Fruit fly (Drosophila melanogaster) whole organism, wandering third instar larva: ENCODE measurements around the gene nmo.

Experiments
- Abd-B ChIP-seq: fragments of >200 bp; optimal IDR thresholded peaks from 2 replicates; lab custom pipeline; 2017; ENCODE audit warnings: missing biosample characterization, missing genetic modification characterization
- CG32264 ChIP-seq: fragments of 200-800 bp; sonication (Bioruptor generic); optimal IDR thresholded peaks from 2 replicates; lab custom pipeline; 2016; ENCODE audit warnings: missing biosample characterization, missing genetic modification characterization
- CG9705 ChIP-seq: fragments of 200-800 bp; sonication (Bioruptor generic); optimal IDR thresholded peaks from 2 replicates; lab custom pipeline; 2018; ENCODE audit warnings: missing biosample characterization, mild to moderate bottlenecking, missing genetic modification characterization
- CrebA ChIP-seq: fragments of 200-800 bp; sonication (Bioruptor generic); optimal IDR thresholded peaks from 2 replicates; lab custom pipeline; 2016; ENCODE audit warnings: missing biosample characterization, mild to moderate bottlenecking, missing genetic modification characterization, borderline replicate concordance
- Dfd ChIP-seq: fragments of >200 bp; optimal IDR thresholded peaks from 2 replicates; lab custom pipeline; 2017; ENCODE audit warnings: missing biosample characterization, missing genetic modification characterization
- Dif ChIP-seq: fragments of 200-275, 200-300 bp; sonication (Bioruptor generic); optimal IDR thresholded peaks from 2 replicates; lab custom pipeline; 2018; ENCODE audit warnings: missing biosample characterization, missing genetic modification characterization; ENCODE audit not compliant: partially characterized antibody
- GATAd ChIP-seq: sonication (Bioruptor generic); optimal IDR thresholded peaks from 2 replicates; lab custom pipeline; 2016; ENCODE audit warnings: missing biosample characterization, missing genetic modification characterization
- HLH106 ChIP-seq: fragments of 200-800 bp; optimal IDR thresholded peaks from 3 replicates; lab custom pipeline; 2019; ENCODE audit warnings: missing biosample characterization, mild to moderate bottlenecking, missing genetic modification characterization, moderate library complexity
- Hnf4 ChIP-seq: fragments of 200-800 bp; sonication (Bioruptor generic); optimal IDR thresholded peaks from 2 replicates; lab custom pipeline; 2016; ENCODE audit warnings: missing biosample characterization, mild to moderate bottlenecking, missing genetic modification characterization
- Hr78 ChIP-seq: fragments of >200 bp; optimal IDR thresholded peaks from 2 replicates; lab custom pipeline; 2017; ENCODE audit warnings: missing biosample characterization, missing genetic modification characterization
- Hr83 ChIP-seq: fragments of 200-300 bp; sonication (Bioruptor generic); optimal IDR thresholded peaks from 2 replicates; lab custom pipeline; 2016; ENCODE audit warnings: missing biosample characterization, mild to moderate bottlenecking, missing genetic modification characterization, moderate library complexity; ENCODE audit not compliant: poor library complexity, severe bottlenecking
- Jra ChIP-seq: sonication (Bioruptor generic); optimal IDR thresholded peaks from 2 replicates; lab custom pipeline; 2016; ENCODE audit warnings: missing biosample characterization, missing genetic modification characterization
- Mio ChIP-seq: sonication (Bioruptor generic); optimal IDR thresholded peaks from 2 replicates; lab custom pipeline; 2016; ENCODE audit warnings: missing biosample characterization, missing genetic modification characterization
- Myc ChIP-seq: fragments of >200 bp; optimal IDR thresholded peaks from 2 replicates; lab custom pipeline; 2017
- N ChIP-seq: fragments of >200 bp; optimal IDR thresholded peaks from 2 replicates; lab custom pipeline; 2018; ENCODE audit warnings: missing biosample characterization, missing external identifiers, missing genetic modification characterization
- OdsH ChIP-seq: fragments of 200-800 bp; sonication (Bioruptor generic); optimal IDR thresholded peaks from 2 replicates; lab custom pipeline; 2016; ENCODE audit warnings: missing biosample characterization, mild to moderate bottlenecking, missing genetic modification characterization
- Rel ChIP-seq, 2 experiments: fragments of 200-800 bp; sonication (Bioruptor generic) in 1 of 2; optimal IDR thresholded peaks; 2 replicates in 1 of 2; 3 replicates in 1 of 2; lab custom pipeline; 2016 to 2019; ENCODE audit warnings: mild to moderate bottlenecking in 2 of 2, missing biosample characterization in 2 of 2, missing genetic modification characterization in 2 of 2, moderate library complexity in 1 of 2
- Sp1 ChIP-seq: fragments of 200-800 bp; sonication (Bioruptor generic); optimal IDR thresholded peaks from 3 replicates; lab custom pipeline; 2019; ENCODE audit warnings: missing biosample characterization, mild to moderate bottlenecking, missing genetic modification characterization, moderate library complexity
- Vsx2 ChIP-seq: fragments of 200-300, 225-300 bp; sonication (Bioruptor generic); optimal IDR thresholded peaks from 2 replicates; lab custom pipeline; 2018; ENCODE audit warnings: missing biosample characterization, missing genetic modification characterization; ENCODE audit not compliant: partially characterized antibody
- br ChIP-seq: fragments of 200-800 bp; sonication (Bioruptor generic); optimal IDR thresholded peaks from 2 replicates; lab custom pipeline; 2016; ENCODE audit warnings: missing biosample characterization, missing genetic modification characterization
- brk ChIP-seq: fragments of 200-800 bp; sonication (Bioruptor generic); optimal IDR thresholded peaks from 2 replicates; lab custom pipeline; 2016; ENCODE audit warnings: missing biosample characterization, mild to moderate bottlenecking, missing genetic modification characterization
- dl ChIP-seq, 2 experiments: fragments of 175-275, 200-275 bp in 1 of 2; fragments of 200-275 bp in 1 of 2; sonication (Bioruptor generic); optimal IDR thresholded peaks; lab custom pipeline; 2018; ENCODE audit warnings: mild to moderate bottlenecking in 2 of 2, missing biosample characterization in 2 of 2, missing genetic modification characterization in 2 of 2, moderate library complexity in 2 of 2; ENCODE audit not compliant: partially characterized antibody in 2 of 2, insufficient read depth in 1 of 2
- dmrt93B ChIP-seq: fragments of 200-800 bp; sonication (Bioruptor generic); optimal IDR thresholded peaks from 2 replicates; lab custom pipeline; 2018; ENCODE audit warnings: missing biosample characterization, mild to moderate bottlenecking, missing genetic modification characterization
- dsf ChIP-seq: sonication (Bioruptor generic); optimal IDR thresholded peaks from 2 replicates; lab custom pipeline; 2016; ENCODE audit warnings: missing biosample characterization, missing genetic modification characterization, borderline replicate concordance
- ey ChIP-seq: fragments of 200-800 bp; sonication (Bioruptor generic); optimal IDR thresholded peaks from 2 replicates; lab custom pipeline; 2016; ENCODE audit warnings: missing biosample characterization, missing genetic modification characterization
- foxo ChIP-seq, 2 experiments: fragments of 200-800 bp; sonication (Bioruptor generic); optimal IDR thresholded peaks; 2 replicates in 1 of 2; 3 replicates in 1 of 2; lab custom pipeline; 2016 to 2017; ENCODE audit warnings: missing biosample characterization in 2 of 2, missing genetic modification characterization in 2 of 2
- fru ChIP-seq: fragments of 200-800 bp; sonication (Bioruptor generic); optimal IDR thresholded peaks from 3 replicates; lab custom pipeline; 2016; ENCODE audit warnings: missing biosample characterization, mild to moderate bottlenecking, missing genetic modification characterization
- h ChIP-seq: fragments of 200-800 bp; sonication (Bioruptor generic); optimal IDR thresholded peaks from 3 replicates; lab custom pipeline; 2016; ENCODE audit warnings: missing biosample characterization, mild to moderate bottlenecking, missing genetic modification characterization
- jim ChIP-seq: fragments of 175-275, 200-325 bp; sonication (Bioruptor generic); optimal IDR thresholded peaks from 2 replicates; lab custom pipeline; 2016; ENCODE audit warnings: missing biosample characterization, mild to moderate bottlenecking, missing genetic modification characterization
- lola ChIP-seq: fragments of >200 bp; optimal IDR thresholded peaks from 2 replicates; lab custom pipeline; 2017; ENCODE audit warnings: missing biosample characterization, missing genetic modification characterization
- pan ChIP-seq: fragments of >200 bp; optimal IDR thresholded peaks from 2 replicates; lab custom pipeline; 2017
- psq ChIP-seq: fragments of 200-800 bp; sonication (Bioruptor generic); optimal IDR thresholded peaks from 3 replicates; lab custom pipeline; 2017; ENCODE audit warnings: missing biosample characterization, mild to moderate bottlenecking, missing genetic modification characterization, moderate library complexity
- rgr ChIP-seq: fragments of 200-800 bp; sonication (Bioruptor generic); optimal IDR thresholded peaks from 3 replicates; lab custom pipeline; 2016; ENCODE audit warnings: missing biosample characterization, mild to moderate bottlenecking, missing genetic modification characterization
- sage ChIP-seq: fragments of 200-800 bp; sonication (Bioruptor generic); optimal IDR thresholded peaks from 2 replicates; lab custom pipeline; 2016; ENCODE audit warnings: missing biosample characterization, mild to moderate bottlenecking, missing genetic modification characterization
- sv ChIP-seq: fragments of 200-800 bp; sonication (Bioruptor generic); optimal IDR thresholded peaks from 3 replicates; lab custom pipeline; 2016; ENCODE audit warnings: missing biosample characterization, missing genetic modification characterization
- tai ChIP-seq: sonication (Bioruptor generic); optimal IDR thresholded peaks from 2 replicates; lab custom pipeline; 2016; ENCODE audit warnings: missing biosample characterization, missing genetic modification characterization
- usp ChIP-seq: fragments of >200 bp; optimal IDR thresholded peaks from 2 replicates; lab custom pipeline; 2017; ENCODE audit warnings: missing biosample characterization, missing genetic modification characterization
- woc ChIP-seq: sonication (Bioruptor generic); optimal IDR thresholded peaks from 2 replicates; lab custom pipeline; 2016; ENCODE audit warnings: missing biosample characterization, mild to moderate bottlenecking, missing genetic modification characterization

nmo gene

DNA sequence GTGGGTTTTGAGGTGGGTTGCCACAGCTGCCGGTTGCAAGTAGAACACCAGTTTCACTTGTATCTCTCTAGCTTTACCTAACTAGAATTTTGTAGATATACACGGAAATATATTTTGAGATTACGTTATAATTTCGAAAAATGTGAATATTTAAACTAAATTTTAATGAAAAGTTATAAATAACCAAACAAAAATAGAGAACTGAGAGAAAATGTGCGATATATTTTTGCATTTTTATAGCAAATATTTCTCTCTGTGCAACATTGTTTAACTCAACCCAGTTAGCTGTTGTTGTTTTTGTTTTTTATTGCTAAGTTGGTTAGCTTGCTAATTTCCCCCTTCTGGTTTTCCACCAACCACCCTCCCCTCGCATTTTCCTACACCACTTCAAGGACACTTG is 64.8 kb downstream of the nmo start:
- TF ChIP-seq brk (no peak), GATAd (GFP tag; lab: Kevin White, UChicago) (no peak), sage (GFP tag; lab: Kevin White, UChicago) (no peak), CG9705 (GFP tag; lab: Kevin White, UChicago) (no peak), h (GFP tag; lab: Kevin White, UChicago) (no peak), Vsx2 (no peak), Mio (GFP tag; lab: Kevin White, UChicago) (no peak), N (GFP tag; lab: Kevin White, UChicago) (no peak), fru (GFP tag; lab: Kevin White, UChicago) (no peak), Sp1 (GFP tag; lab: Kevin White, UChicago) (no peak), br (GFP tag; lab: Kevin White, UChicago) (no peak), Rel (GFP tag; optimal IDR thresholded peaks at IDR 0.05; lab: Kevin White, UChicago) (no peak), Rel (tag; optimal IDR thresholded peaks at IDR 0.05; lab: Kevin White, UChicago) (no peak)

DNA sequence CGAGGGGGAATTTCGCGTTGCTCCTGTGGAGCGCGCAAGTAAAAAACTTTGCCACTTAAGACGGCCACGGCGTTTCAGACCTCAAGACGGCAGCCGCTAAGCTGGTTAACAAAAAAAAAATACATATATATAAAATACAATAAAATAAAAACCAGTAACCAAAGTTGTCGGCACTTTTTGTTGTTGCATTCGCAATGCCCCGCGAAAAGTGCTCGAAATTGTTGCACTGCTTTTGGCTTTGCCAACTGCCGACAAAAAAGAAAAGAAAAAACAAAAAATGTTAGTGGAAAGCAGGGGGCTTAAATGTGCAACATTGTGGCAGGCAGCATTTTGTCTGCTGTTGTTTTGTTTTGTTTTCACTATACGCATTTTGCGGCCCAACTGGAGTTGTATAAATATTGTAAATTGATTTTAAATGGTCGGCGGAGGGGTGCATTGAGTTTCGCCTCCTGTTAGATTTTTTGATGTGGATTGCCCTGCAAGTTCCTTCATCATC is 66.1 kb downstream of the nmo start:
- no peak for TF ChIP-seq Rel (GFP tag; optimal IDR thresholded peaks at IDR 0.05; lab: Kevin White, UChicago)
- TF ChIP-seq Rel (tag; optimal IDR thresholded peaks at IDR 0.05; lab: Kevin White, UChicago) = no peak
- TF ChIP-seq woc (GFP tag; lab: Kevin White, UChicago) = no peak
- TF ChIP-seq sage (GFP tag; lab: Kevin White, UChicago) = no peak
- TF ChIP-seq dl (GFP tag; optimal IDR thresholded peaks at IDR 0.05; lab: Kevin White, UChicago; ENCODE audit: insufficient read depth in 1 of 2, partially characterized antibody in 2 of 2) = no peak

DNA sequence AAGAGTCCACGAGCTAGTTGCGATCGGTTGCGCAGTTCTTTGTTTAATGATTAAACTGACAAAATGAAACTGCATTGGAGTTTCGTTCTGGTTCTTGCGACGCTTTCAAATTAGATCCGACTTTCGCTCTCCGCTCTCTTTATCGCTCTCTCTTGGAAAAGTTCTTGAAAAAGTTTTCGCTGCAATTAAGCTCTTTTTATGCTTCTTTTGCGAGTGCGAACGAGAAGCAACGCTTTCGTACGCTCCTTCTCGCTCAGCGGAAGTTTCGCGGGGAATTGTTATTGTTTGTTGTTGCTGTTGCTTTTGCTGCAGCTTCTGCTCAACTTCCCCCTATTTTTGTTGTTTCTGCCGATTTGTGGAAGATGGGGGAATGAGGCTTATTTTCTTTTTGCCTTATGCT is 77.5 kb downstream of the nmo start:
- TF ChIP-seq brk (peak; percentile 18), psq (GFP tag; lab: Kevin White, UChicago) (no peak), dl (GFP tag; optimal IDR thresholded peaks at IDR 0.05; lab: Kevin White, UChicago; ENCODE audit: insufficient read depth in 1 of 2, partially characterized antibody in 2 of 2) (peak; percentile 65 to 74), CrebA (GFP tag; lab: Kevin White, UChicago) (peak; percentile 74), Rel (GFP tag; optimal IDR thresholded peaks at IDR 0.05; lab: Kevin White, UChicago) (no peak), Rel (tag; optimal IDR thresholded peaks at IDR 0.05; lab: Kevin White, UChicago) (peak; percentile 77), Dif (GFP tag; lab: Kevin White, UChicago) (peak; percentile 80)

DNA sequence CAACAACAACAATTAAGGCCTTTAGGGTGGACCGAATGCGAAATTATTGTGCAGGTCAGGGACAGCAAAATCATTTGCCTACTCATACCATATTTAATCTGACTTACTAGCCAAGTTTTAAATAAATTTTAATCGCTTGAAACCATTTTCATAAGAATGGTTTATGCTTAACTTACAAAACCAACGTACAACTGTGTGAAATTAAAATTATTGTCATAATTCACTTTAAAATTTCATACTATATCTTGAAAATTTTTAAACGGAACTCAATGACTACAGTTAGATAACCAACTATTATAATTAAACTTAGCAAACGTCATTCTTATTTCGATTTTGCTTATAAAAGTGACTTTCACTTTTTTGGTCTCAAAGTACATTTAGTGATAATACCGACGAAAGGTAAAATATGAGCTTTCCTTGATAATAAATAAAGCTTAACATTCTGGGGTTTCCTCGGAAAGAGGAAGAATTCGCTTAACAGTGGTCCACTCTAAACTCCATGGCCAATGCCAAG is 78.0 kb downstream of the nmo start:
- TF ChIP-seq pan (lab: Kevin White, UChicago) (no peak), Abd-B (GFP tag; lab: Kevin White, UChicago) (no peak), rgr (GFP tag; lab: Kevin White, UChicago) (peak; percentile 62), ey (GFP tag; lab: Kevin White, UChicago) (peak; percentile 73), woc (GFP tag; lab: Kevin White, UChicago) (peak; percentile 64), Sp1 (GFP tag; lab: Kevin White, UChicago) (peak; percentile 64), Hr78 (no peak), fru (GFP tag; lab: Kevin White, UChicago) (peak; percentile 82), CrebA (GFP tag; lab: Kevin White, UChicago) (no peak), h (GFP tag; lab: Kevin White, UChicago) (peak; percentile 68), sv (GFP tag; lab: Kevin White, UChicago) (no peak), brk (no peak), dmrt93B (peak; percentile 38), Hr83 (GFP tag; lab: Kevin White, UChicago) (no peak), psq (GFP tag; lab: Kevin White, UChicago) (peak; percentile 62), Hnf4 (GFP tag; lab: Kevin White, UChicago) (peak; percentile 45), Jra (GFP tag; lab: Kevin White, UChicago) (peak; percentile 26), HLH106 (tag; lab: Kevin White, UChicago) (peak; percentile 71), OdsH (peak; percentile 72), sage (GFP tag; lab: Kevin White, UChicago) (no peak), br (GFP tag; lab: Kevin White, UChicago) (peak; percentile 71), dl (GFP tag; optimal IDR thresholded peaks at IDR 0.05; lab: Kevin White, UChicago; ENCODE audit: insufficient read depth in 1 of 2, partially characterized antibody in 2 of 2) (no peak), dsf (GFP tag; lab: Kevin White, UChicago) (no peak), CG9705 (GFP tag; lab: Kevin White, UChicago) (peak; percentile 43), Vsx2 (no peak), N (GFP tag; lab: Kevin White, UChicago) (no peak), Mio (GFP tag; lab: Kevin White, UChicago) (no peak), tai (GFP tag; lab: Kevin White, UChicago) (peak; percentile 2), Myc (lab: Kevin White, UChicago) (no peak), GATAd (GFP tag; lab: Kevin White, UChicago) (no peak), usp (GFP tag; lab: Kevin White, UChicago) (no peak), Dif (GFP tag; lab: Kevin White, UChicago) (no peak), Dfd (no peak), foxo (GFP tag; optimal IDR thresholded peaks at IDR 0.05; lab: Kevin White, UChicago) (peak in 1 of 2 experiments; percentile 80), jim (GFP tag; lab: Kevin White, UChicago) (no peak), Rel (GFP tag; optimal IDR thresholded peaks at IDR 0.05; lab: Kevin White, UChicago) (no peak), Rel (tag; optimal IDR thresholded peaks at IDR 0.05; lab: Kevin White, UChicago) (peak; percentile 89), CG32264 (GFP tag; lab: Kevin White, UChicago) (no peak), lola (no peak)
- TF ChIP-seq, all 38 proteins: peak for 17
